Fruit fly (Drosophila melanogaster): Measurements from ENCODE around the gene heca.

The heca gene

DNA sequence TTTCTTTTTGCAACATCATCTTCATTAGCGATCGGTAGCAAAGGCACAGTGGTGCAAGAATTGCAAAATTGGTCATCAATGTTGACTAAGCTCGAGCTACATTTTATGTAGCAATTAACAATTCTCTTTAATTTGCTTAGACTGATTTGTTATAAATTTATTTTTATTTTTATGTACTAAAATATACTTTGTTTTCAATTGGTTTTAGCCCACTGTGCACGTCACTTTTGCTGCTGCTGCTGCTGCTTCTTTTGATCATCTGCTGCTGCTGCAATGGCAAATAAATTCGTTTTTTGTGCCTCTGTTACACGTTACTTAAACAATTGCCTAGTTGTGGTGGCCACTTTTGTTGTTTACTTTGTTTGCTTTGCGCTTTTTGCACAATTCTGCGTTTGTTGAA lies 18.3 kb downstream of the heca start (continued):
- TF ChIP-seq yki (optimal IDR thresholded peaks at IDR 0.05): no peak
- peak; percentile 57 for TF ChIP-seq MTF-1 (GFP tag; optimal IDR thresholded peaks at IDR 0.05; ENCODE audit: borderline replicate concordance)
- peak; percentile 89 for TF ChIP-seq CG34422 (GFP tag; IDR thresholded peaks at IDR 0.05)
- peak; percentile 33 for TF ChIP-seq Atf3 (GFP tag; optimal IDR thresholded peaks at IDR 0.05)
- peak; percentile 72 for TF ChIP-seq CG3407 (GFP tag; optimal IDR thresholded peaks at IDR 0.05)
- TF ChIP-seq Drgx (GFP tag; IDR thresholded peaks at IDR 0.05): peak; percentile 98
- 0 out of 2 replicates have a peak, but pooled peaks have one; percentile 22 for TF ChIP-seq Doc2 (GFP tag; IDR thresholded peaks at IDR 0.05)
- no peak for TF ChIP-seq D (optimal IDR thresholded peaks at IDR 0.05)
- peak; percentile 65 for TF ChIP-seq D (GFP tag; optimal IDR thresholded peaks at IDR 0.05)
- TF ChIP-seq nerfin-2 (GFP tag; IDR thresholded peaks at IDR 0.05; ENCODE audit: partially characterized antibody): no peak; the same call in 1 of the 2 replicates
- TF ChIP-seq CG32772 (GFP tag; IDR thresholded peaks at IDR 0.05): peak; percentile 85
- peak; percentile 51 for TF ChIP-seq pum (GFP tag; optimal IDR thresholded peaks at IDR 0.05)
- peak; percentile 83 for TF ChIP-seq Aef1 (GFP tag; IDR thresholded peaks at IDR 0.05)
- TF ChIP-seq esg (GFP tag; conservative IDR thresholded peaks at IDR 0.05): peak; percentile 83
- TF ChIP-seq CG17612 (GFP tag; IDR thresholded peaks at IDR 0.05): peak; percentile 56; the same call in 1 of the 2 replicates
- TF ChIP-seq HmgD (GFP tag; optimal IDR thresholded peaks at IDR 0.05): no peak
- TF ChIP-seq cas (GFP tag; IDR thresholded peaks at IDR 0.05): peak; percentile 49; the same call in 1 of the 2 replicates
- TF ChIP-seq Dek (tag; optimal IDR thresholded peaks at IDR 0.05): peak; percentile 46
- peak; percentile 79; the same call in 2 of the 3 replicates for TF ChIP-seq CG11456 (GFP tag; IDR thresholded peaks at IDR 0.05)
- peak; percentile 86 for TF ChIP-seq slbo (GFP tag; IDR thresholded peaks at IDR 0.05)
- no peak for TF ChIP-seq luna (GFP tag; optimal IDR thresholded peaks at IDR 0.05)
- TF ChIP-seq maf-S (GFP tag; optimal IDR thresholded peaks at IDR 0.05): peak; percentile 14
- peak; percentile 49; the same call in 1 of the 3 replicates for TF ChIP-seq CG6175 (GFP tag; IDR thresholded peaks at IDR 0.05)
- TF ChIP-seq bbx (GFP tag; IDR thresholded peaks at IDR 0.05; ENCODE audit: partially characterized antibody): no peak
- peak; percentile 64 for TF ChIP-seq Six4 (GFP tag; optimal IDR thresholded peaks at IDR 0.05)
- peak; percentile 63 for TF ChIP-seq CG4424 (GFP tag; optimal IDR thresholded peaks at IDR 0.05)
- TF ChIP-seq cato (GFP tag; optimal IDR thresholded peaks at IDR 0.05; ENCODE audit: borderline replicate concordance): peak; percentile 76
- peak; percentile 50 for TF ChIP-seq CG18476 (GFP tag; optimal IDR thresholded peaks at IDR 0.05)
- peak; percentile 79 for TF ChIP-seq CG1024 (GFP tag; IDR thresholded peaks at IDR 0.05)
- peak; percentile 39 for TF ChIP-seq CG13123 (GFP tag; optimal IDR thresholded peaks at IDR 0.05)
- peak; percentile 83 for TF ChIP-seq CG14441 (GFP tag; IDR thresholded peaks at IDR 0.05)
- TF ChIP-seq pho (GFP tag; optimal IDR thresholded peaks at IDR 0.05): no peak
- TF ChIP-seq zfh1 (GFP tag; IDR thresholded peaks at IDR 0.05): peak; percentile 92
- TF ChIP-seq TFAM (GFP tag; optimal IDR thresholded peaks at IDR 0.05): no peak
- peak; percentile 82 for TF ChIP-seq ttk (GFP tag; IDR thresholded peaks at IDR 0.05)
- peak; percentile 72 for TF ChIP-seq Oaz (GFP tag; IDR thresholded peaks at IDR 0.05)
- peak; percentile 81 for TF ChIP-seq dmrt99B (tag; optimal IDR thresholded peaks at IDR 0.05)
- TF ChIP-seq mld (GFP tag; IDR thresholded peaks at IDR 0.05; ENCODE audit: partially characterized antibody): no peak
- TF ChIP-seq CG5953 (GFP tag; IDR thresholded peaks at IDR 0.05): peak; percentile 53
- TF ChIP-seq pros (GFP tag; optimal IDR thresholded peaks at IDR 0.05): no peak
- TF ChIP-seq Kr (GFP tag; optimal IDR thresholded peaks at IDR 0.05): no peak
- peak; percentile 80 for TF ChIP-seq fd96Cb (tag; optimal IDR thresholded peaks at IDR 0.05)
- no peak for TF ChIP-seq CG34376 (GFP tag; optimal IDR thresholded peaks at IDR 0.05)
- TF ChIP-seq toy (GFP tag; IDR thresholded peaks at IDR 0.05): peak; percentile 57; the same call in 1 of the 2 replicates
- peak; percentile 79 for TF ChIP-seq dmrt11E (tag; optimal IDR thresholded peaks at IDR 0.05)
- no peak for TF ChIP-seq CG42726 (GFP tag; IDR thresholded peaks at IDR 0.05; ENCODE audit: partially characterized antibody)
- peak; percentile 77 for TF ChIP-seq CG32532 (GFP tag; IDR thresholded peaks at IDR 0.05)
- peak; percentile 55 for TF ChIP-seq CG10274 (GFP tag; optimal IDR thresholded peaks at IDR 0.05)
- peak; percentile 47 for TF ChIP-seq kah (GFP tag; optimal IDR thresholded peaks at IDR 0.05)
- TF ChIP-seq so (GFP tag; IDR thresholded peaks at IDR 0.05): peak; percentile 81; the same call in 2 of the 3 replicates
- peak; percentile 9 for TF ChIP-seq CG33213 (GFP tag; optimal IDR thresholded peaks at IDR 0.05)
- TF ChIP-seq B-H2 (GFP tag; optimal IDR thresholded peaks at IDR 0.05): no peak
